Worm (Caenorhabditis elegans): Measurements from ENCODE around the gene egl-15.

The egl-15 gene

ce11 chrX:11068334-11068733 lies 52.1 kb downstream of the egl-15 start, which contains the start of gene apt-9 (continued):
- TF ChIP-seq ztf-4 (tag; optimal IDR thresholded peaks at IDR 0.05) (no peak), nhr-11 (tag; optimal IDR thresholded peaks at IDR 0.05) (no peak), egl-27 (tag; optimal IDR thresholded peaks at IDR 0.05) (no peak), aly-2 (tag; optimal IDR thresholded peaks at IDR 0.05) (no peak), nhr-28 (tag; optimal IDR thresholded peaks at IDR 0.05) (no peak), ztf-11 (tag; optimal IDR thresholded peaks at IDR 0.05) (no peak), ZK546.5 (tag; optimal IDR thresholded peaks at IDR 0.05) (no peak), fos-1 (tag; optimal IDR thresholded peaks at IDR 0.05) (no peak)

ce11 chrX:11072701-11073100 lies 56.5 kb downstream of the egl-15 start:
- TF ChIP-seq nhr-76 (tag; optimal IDR thresholded peaks at IDR 0.05): no peak
- TF ChIP-seq nhr-12 (tag; optimal IDR thresholded peaks at IDR 0.05): no peak
- TF ChIP-seq nfya-1 (tag; optimal IDR thresholded peaks at IDR 0.05; ENCODE audit: insufficient read depth): peak; percentile 10

All from whole organism, L3 larva.